Fruit fly (Drosophila melanogaster): ENCODE measurements around the gene CG42766.

- TF ChIP-seq CG8159 (tag; optimal IDR thresholded peaks at IDR 0.05), result no peak
- TF ChIP-seq Pif1A (GFP tag; optimal IDR thresholded peaks at IDR 0.05), result no peak
- no peak for TF ChIP-seq CG4496 (GFP tag; IDR thresholded peaks at IDR 0.05)
- no peak for TF ChIP-seq gl (tag; optimal IDR thresholded peaks at IDR 0.05)
- TF ChIP-seq Ets98B (GFP tag; IDR thresholded peaks at IDR 0.05), result no peak
- no peak for TF ChIP-seq EcR (GFP tag; optimal IDR thresholded peaks at IDR 0.05)
- no peak for TF ChIP-seq CG8301 (tag; optimal IDR thresholded peaks at IDR 0.05)
- TF ChIP-seq CG13204 (GFP tag; optimal IDR thresholded peaks at IDR 0.05), result no peak
- no peak for TF ChIP-seq Pif1B (GFP tag; optimal IDR thresholded peaks at IDR 0.05)
These were observed 28.4 kb downstream of the CG42766 start for dm6 chrX:16005066-16005465.

Measured in whole organism, pupa.